Worm (Caenorhabditis elegans) whole organism, L4 larva: ENCODE data around the gene add-2.

Source experiments
- D1046.2 ChIP-seq: fragments of 200-800 bp; sonication (Bioruptor generic); IDR thresholded peaks from 2 replicates; pipeline ENCODE4 v1.3.6; 2022; ENCODE audit warnings: missing genetic modification characterization, missing compliant biosample characterization
- F37D6.2 ChIP-seq: sonication (generic microtip); optimal IDR thresholded peaks from 2 replicates; lab custom pipeline; 2016; ENCODE audit warnings: mild to moderate bottlenecking, missing genetic modification characterization, missing compliant biosample characterization
- T20F7.1 ChIP-seq: fragments of 200-800 bp; sonication (Bioruptor generic); optimal IDR thresholded peaks from 2 replicates; lab custom pipeline; 2018; ENCODE audit warnings: mild to moderate bottlenecking, missing genetic modification characterization, missing compliant biosample characterization
- T26A8.4 ChIP-seq: fragments of 200-800 bp; sonication (Bioruptor generic); IDR thresholded peaks from 2 replicates; pipeline ENCODE4 v1.3.6; 2022; ENCODE audit warnings: missing genetic modification characterization, missing compliant biosample characterization
- ZK546.5 ChIP-seq, 2 experiments: sonication (generic microtip); optimal IDR thresholded peaks; 2 replicates each; lab custom pipeline; 2017; ENCODE audit warnings: missing biosample characterization in 2 of 2, missing genetic modification characterization in 2 of 2
- aha-1 ChIP-seq: fragments of 150-350 bp; peaks from one replicate; lab custom pipeline; 2014; ENCODE audit warnings: missing biosample characterization, missing genetic modification characterization
- aly-2 ChIP-seq: sonication (generic microtip); optimal IDR thresholded peaks from 2 replicates; lab custom pipeline; 2018; ENCODE audit warnings: missing biosample characterization, missing genetic modification characterization
- ama-1 ChIP-seq: fragments of 150-350 bp; optimal IDR thresholded peaks from 2 replicates; lab custom pipeline; 2014; ENCODE audit warnings: inconsistent platforms, mixed read lengths
- ceh-28 ChIP-seq: fragments of 150-350 bp; optimal IDR thresholded peaks from 2 replicates; lab custom pipeline; 2014; ENCODE audit warnings: missing biosample characterization, missing genetic modification reagents, missing genetic modification characterization
- ceh-32 ChIP-seq: sonication (generic microtip); optimal IDR thresholded peaks from 2 replicates; lab custom pipeline; 2016; ENCODE audit warnings: mild to moderate bottlenecking, missing genetic modification characterization, missing compliant biosample characterization; ENCODE audit not compliant: poor library complexity
- cey-2 ChIP-seq: sonication (generic microtip); optimal IDR thresholded peaks from 3 replicates; lab custom pipeline; 2017; ENCODE audit warnings: missing genetic modification characterization, mild to moderate bottlenecking, missing compliant biosample characterization, antibody characterized with exemption, borderline replicate concordance; ENCODE audit not compliant: insufficient read depth
- daf-16 ChIP-seq, 3 experiments: sonication (generic microtip); optimal IDR thresholded peaks; 2 replicates each; lab custom pipeline; 2016 to 2017; ENCODE audit warnings: missing genetic modification characterization in 3 of 3, missing genetic modification reagents in 3 of 3, mild to moderate bottlenecking in 2 of 3, missing compliant biosample characterization in 2 of 3, missing biosample characterization in 1 of 3, moderate library complexity in 1 of 3
- dmd-6 ChIP-seq: fragments of 200-800 bp; sonication (Bioruptor generic); IDR thresholded peaks from 2 replicates; pipeline ENCODE4 v1.3.6; 2022; ENCODE audit warnings: missing genetic modification reagents, missing genetic modification characterization, missing compliant biosample characterization
- dmd-8 ChIP-seq: fragments of 200-800 bp; sonication (Bioruptor generic); IDR thresholded peaks from 2 replicates; pipeline ENCODE4 v1.3.6; 2022; ENCODE audit warnings: missing genetic modification characterization, missing compliant biosample characterization
- dpl-1 ChIP-seq: fragments of 150-350 bp; optimal IDR thresholded peaks from 2 replicates; lab custom pipeline; 2014; ENCODE audit warnings: missing biosample characterization, missing genetic modification reagents, missing genetic modification characterization
- duxl-1 ChIP-seq: sonication (generic microtip); optimal IDR thresholded peaks from 2 replicates; lab custom pipeline; 2016; ENCODE audit warnings: mild to moderate bottlenecking, missing genetic modification characterization, moderate library complexity, missing compliant biosample characterization; ENCODE audit not compliant: poor library complexity
- dve-1 ChIP-seq: sonication (generic microtip); optimal IDR thresholded peaks from 2 replicates; lab custom pipeline; 2017; ENCODE audit warnings: antibody characterized with exemption, mild to moderate bottlenecking, missing genetic modification characterization, missing compliant biosample characterization; ENCODE audit not compliant: insufficient read depth
- fos-1 ChIP-seq: fragments of 150-350 bp; optimal IDR thresholded peaks from 2 replicates; lab custom pipeline; 2014; ENCODE audit warnings: missing biosample characterization, missing genetic modification characterization
- gei-8 ChIP-seq: fragments of 200-800 bp; sonication (Bioruptor generic); optimal IDR thresholded peaks from 2 replicates; lab custom pipeline; 2018; ENCODE audit warnings: mild to moderate bottlenecking, missing genetic modification characterization, missing compliant biosample characterization
- hlh-11 ChIP-seq: fragments of 200-800 bp; sonication (Bioruptor generic); optimal IDR thresholded peaks from 2 replicates; lab custom pipeline; 2018; ENCODE audit warnings: mild to moderate bottlenecking, missing genetic modification characterization, missing compliant biosample characterization
- hlh-30 ChIP-seq: sonication (generic microtip); optimal IDR thresholded peaks from 2 replicates; lab custom pipeline; 2017; ENCODE audit warnings: antibody characterized with exemption, mild to moderate bottlenecking, missing genetic modification characterization, missing compliant biosample characterization; ENCODE audit not compliant: insufficient read depth
- hmg-1.1 ChIP-seq: fragments of 200-800 bp; sonication (Bioruptor generic); IDR thresholded peaks from 2 replicates; pipeline ENCODE4 v1.3.6; 2022; ENCODE audit warnings: missing genetic modification reagents, missing genetic modification characterization, missing compliant biosample characterization
- lin-1 ChIP-seq: fragments of 200-800 bp; sonication (Bioruptor generic); IDR thresholded peaks from 2 replicates; pipeline ENCODE4 v1.3.6; 2022; ENCODE audit warnings: missing genetic modification reagents, missing genetic modification characterization, missing compliant biosample characterization
- lin-13 ChIP-seq: fragments of 150-350 bp; optimal IDR thresholded peaks from 2 replicates; lab custom pipeline; 2014; ENCODE audit warnings: missing biosample characterization, missing genetic modification reagents, missing genetic modification characterization
- lin-38 ChIP-seq: fragments of 200-800 bp; sonication (Bioruptor generic); IDR thresholded peaks from 2 replicates; pipeline ENCODE4 v1.3.6; 2022; ENCODE audit warnings: missing genetic modification reagents, missing genetic modification characterization, missing compliant biosample characterization
- lin-39 ChIP-seq: fragments of 150-350 bp; optimal IDR thresholded peaks from 2 replicates; lab custom pipeline; 2014; ENCODE audit warnings: missing biosample characterization, missing genetic modification reagents, missing genetic modification characterization
- lsy-2 ChIP-seq, 2 experiments: fragments of 150-350 bp in 1 of 2; sonication (generic microtip) in 1 of 2; optimal IDR thresholded peaks; 2 replicates each; lab custom pipeline; 2014 to 2017; ENCODE audit warnings: missing biosample characterization in 2 of 2, missing genetic modification characterization in 2 of 2
- mdl-1 ChIP-seq, 2 experiments: fragments of 150-350 bp in 1 of 2; sonication (generic microtip) in 1 of 2; optimal IDR thresholded peaks; 2 replicates each; lab custom pipeline; 2014 to 2017; ENCODE audit warnings: missing biosample characterization in 2 of 2, missing genetic modification characterization in 2 of 2
- mdt-29 ChIP-seq: fragments of 200-800 bp; sonication (Bioruptor generic); IDR thresholded peaks from 2 replicates; pipeline ENCODE4 v1.3.6; 2022; ENCODE audit warnings: missing genetic modification reagents, missing genetic modification characterization, missing compliant biosample characterization
- mxl-2 ChIP-seq: fragments of 200-800 bp; sonication (Bioruptor generic); conservative IDR thresholded peaks from 2 replicates; pipeline ENCODE4 v1.3.6; 2022; ENCODE audit warnings: missing genetic modification reagents, missing genetic modification characterization, missing compliant biosample characterization
- nhr-11 ChIP-seq: fragments of 150-350 bp; optimal IDR thresholded peaks from 2 replicates; lab custom pipeline; 2014; ENCODE audit warnings: missing biosample characterization, missing genetic modification characterization
- nhr-28 ChIP-seq: fragments of 150-350 bp; optimal IDR thresholded peaks from 2 replicates; lab custom pipeline; 2014; ENCODE audit warnings: missing biosample characterization, missing genetic modification characterization
- nhr-42 ChIP-seq: fragments of 200-800 bp; sonication (Bioruptor generic); IDR thresholded peaks from 2 replicates; pipeline ENCODE4 v1.3.6; 2022; ENCODE audit warnings: missing genetic modification characterization, missing compliant biosample characterization
- nhr-48 ChIP-seq: sonication (generic microtip); optimal IDR thresholded peaks from 2 replicates; lab custom pipeline; 2016; ENCODE audit warnings: mild to moderate bottlenecking, missing genetic modification characterization, missing compliant biosample characterization
- nhr-6 ChIP-seq: fragments of 150-350 bp; optimal IDR thresholded peaks from 2 replicates; lab custom pipeline; 2014; ENCODE audit warnings: missing biosample characterization, missing genetic modification characterization
- nhr-77 ChIP-seq: fragments of 150-350 bp; optimal IDR thresholded peaks from 2 replicates; lab custom pipeline; 2014; ENCODE audit warnings: missing biosample characterization, missing genetic modification characterization
- php-3 ChIP-seq: fragments of 200-800 bp; sonication (Bioruptor generic); IDR thresholded peaks from 2 replicates; pipeline ENCODE4 v1.3.6; 2022; ENCODE audit warnings: missing genetic modification reagents, missing genetic modification characterization, missing compliant biosample characterization
- pqm-1 ChIP-seq: sonication (generic microtip); optimal IDR thresholded peaks from 2 replicates; lab custom pipeline; 2017; ENCODE audit warnings: missing biosample characterization, missing genetic modification characterization
- rbr-2 ChIP-seq: sonication (generic microtip); optimal IDR thresholded peaks from 2 replicates; lab custom pipeline; 2016; ENCODE audit warnings: missing genotype, missing genetic modification characterization, missing compliant biosample characterization
- saeg-2 ChIP-seq: fragments of 200-800 bp; sonication (Bioruptor generic); IDR thresholded peaks from 2 replicates; pipeline ENCODE4 v1.3.6; 2022; ENCODE audit warnings: missing genetic modification reagents, missing genetic modification characterization, missing compliant biosample characterization
- spr-1 ChIP-seq: sonication (generic microtip); optimal IDR thresholded peaks from 2 replicates; lab custom pipeline; 2016; ENCODE audit warnings: mild to moderate bottlenecking, missing genetic modification characterization, missing compliant biosample characterization
- unc-39 ChIP-seq: sonication (generic microtip); optimal IDR thresholded peaks from 2 replicates; lab custom pipeline; 2017; ENCODE audit warnings: missing biosample characterization, missing genetic modification characterization
- zfp-2 ChIP-seq: sonication (generic microtip); optimal IDR thresholded peaks from 2 replicates; lab custom pipeline; 2016; ENCODE audit warnings: mild to moderate bottlenecking, missing genetic modification characterization, missing compliant biosample characterization
- ztf-11 ChIP-seq: fragments of 150-350 bp; optimal IDR thresholded peaks from 2 replicates; lab custom pipeline; 2014; ENCODE audit warnings: missing biosample characterization, missing genetic modification characterization

The add-2 gene

ce11 chrV:12004501-12004940 is 8.7 kb downstream of the add-2 start (continued):
- peak; percentile 55 for TF ChIP-seq fos-1
- peak; percentile 96 for TF ChIP-seq nhr-77
- no peak for TF ChIP-seq dmd-8 (GFP tag; lab: Robert Waterston, UW)
- peak; percentile 32 for TF ChIP-seq aha-1 (tag; lab: Kevin White, UChicago)
- TF ChIP-seq unc-39 (tag; lab: Kevin White, UChicago) = no peak
- TF ChIP-seq saeg-2 (GFP tag; lab: Robert Waterston, UW) = no peak
- TF ChIP-seq ztf-11 (tag; lab: Kevin White, UChicago) = no peak
- TF ChIP-seq, all 104 proteins: peak for 24

ce11 chrV:12002866-12003485 is 10.2 kb downstream of the add-2 start, which contains the start of gene cpr-9:
Gene cpr-9 (plus strand): TSS chrV:12003053.
- TF ChIP-seq lsy-2 (tag; optimal IDR thresholded peaks at IDR 0.05; lab: Kevin White, UChicago) (peak in 1 of 2 experiments; percentile 20), duxl-1 (tag; lab: Kevin White, UChicago) (no peak), php-3 (GFP tag; lab: Robert Waterston, UW) (peak; percentile 40; the same call in 1 of the 2 replicates), F37D6.2 (tag; lab: Kevin White, UChicago) (no peak), aha-1 (tag; lab: Kevin White, UChicago) (peak; percentile 73), dve-1 (tag; lab: Kevin White, UChicago) (peak; percentile 77), nhr-42 (GFP tag; lab: Robert Waterston, UW) (0 out of 2 replicates have a peak, but pooled peaks have one; percentile 10), hlh-11 (peak; percentile 41), ama-1 (lab: Kevin White, UChicago) (peak; percentile 45), cey-2 (tag; lab: Kevin White, UChicago) (no peak), lin-1 (GFP tag; lab: Robert Waterston, UW) (no peak), nhr-28 (peak; percentile 55), mdt-29 (GFP tag; lab: Robert Waterston, UW) (peak; percentile 57; the same call in 1 of the 2 replicates), mdl-1 (tag; optimal IDR thresholded peaks at IDR 0.05; lab: Kevin White, UChicago) (peak in 1 of 2 experiments; percentile 44), ZK546.5 (tag; optimal IDR thresholded peaks at IDR 0.05; lab: Kevin White, UChicago) (no peak), dmd-6 (GFP tag; lab: Robert Waterston, UW) (peak; percentile 56), gei-8 (GFP tag; lab: Kevin White, UChicago) (no peak), T20F7.1 (GFP tag; lab: Kevin White, UChicago) (no peak), hlh-30 (tag; lab: Kevin White, UChicago) (peak; percentile 19), nhr-6 (peak; percentile 28), T26A8.4 (GFP tag; lab: Robert Waterston, UW) (peak; percentile 67), daf-16 (GFP tag; optimal IDR thresholded peaks at IDR 0.05; lab: Kevin White, UChicago) (no peak), daf-16 (tag; optimal IDR thresholded peaks at IDR 0.05; lab: Kevin White, UChicago) (peak; percentile 65), ceh-28 (tag; lab: Kevin White, UChicago) (no peak), pqm-1 (tag; lab: Kevin White, UChicago) (peak; percentile 50), spr-1 (tag; lab: Kevin White, UChicago) (no peak), lin-39 (tag; lab: Kevin White, UChicago) (no peak)

DNA sequence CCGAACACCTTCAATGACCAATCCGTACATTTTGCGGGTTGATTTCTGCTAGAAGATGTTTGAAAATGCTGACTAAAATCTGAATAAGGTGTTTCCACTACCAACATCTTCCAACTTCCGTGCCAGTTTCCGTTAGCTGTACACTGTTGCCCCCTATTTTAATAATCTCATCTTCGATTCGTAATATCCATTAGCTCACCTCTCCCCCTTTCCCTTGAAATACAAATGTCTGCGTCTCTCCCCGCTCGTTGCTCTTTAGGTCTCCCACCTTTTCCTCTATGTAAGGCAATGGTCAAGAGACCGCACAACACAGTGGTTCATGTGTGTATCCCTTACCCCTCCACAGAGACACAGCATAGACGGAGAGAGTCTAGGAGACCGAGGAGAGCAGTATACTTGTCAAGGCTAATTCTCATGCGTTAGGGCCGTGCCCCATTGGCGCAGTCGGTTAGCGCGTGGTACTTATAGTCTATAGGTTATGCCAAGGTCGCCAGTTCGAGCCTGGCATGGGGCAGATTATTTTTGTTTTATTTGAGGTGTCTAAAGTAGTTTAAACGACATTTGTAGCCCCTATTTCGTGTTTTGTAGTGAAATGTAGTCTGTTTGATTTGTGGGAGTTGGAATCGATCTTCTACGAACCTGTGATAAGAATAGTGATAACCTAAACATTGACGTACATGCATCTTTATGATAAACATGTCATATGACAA is 11.3 kb downstream of the add-2 start, which contains the start of gene gcy-33:
gcy-33 (minus strand) TSS at position 51 of the 710 bp plus-strand sequence.
- TF ChIP-seq lin-13 (peak; percentile 66), mdl-1 (tag; optimal IDR thresholded peaks at IDR 0.05; lab: Kevin White, UChicago) (peak; percentile 44 to 79), zfp-2 (tag; lab: Kevin White, UChicago) (peak; percentile 67), ceh-32 (tag; lab: Kevin White, UChicago) (peak; percentile 38), daf-16 (GFP tag; optimal IDR thresholded peaks at IDR 0.05; lab: Kevin White, UChicago) (peak; percentile 29 to 88), daf-16 (tag; optimal IDR thresholded peaks at IDR 0.05; lab: Kevin White, UChicago) (peak; percentile 92), D1046.2 (GFP tag; lab: Robert Waterston, UW) (peak; percentile 84; the same call in 1 of the 2 replicates), hmg-1.1 (peak; percentile 98), T26A8.4 (GFP tag; lab: Robert Waterston, UW) (peak; percentile 92), mxl-2 (GFP tag; lab: Robert Waterston, UW) (peak; percentile 64; the same call in 1 of the 2 replicates), aly-2 (no peak), lin-38 (GFP tag; lab: Robert Waterston, UW) (peak; percentile 83), nhr-11 (tag; lab: Kevin White, UChicago) (peak; percentile 2), nhr-28 (peak; percentile 99), nhr-48 (tag; lab: Kevin White, UChicago) (peak; percentile 86), rbr-2 (peak; percentile 86), dpl-1 (GFP tag; lab: Kevin White, UChicago) (peak; percentile 58), spr-1 (tag; lab: Kevin White, UChicago) (peak; percentile 75)
